Worm (Caenorhabditis elegans): ENCODE data around the gene W01D2.6.

ce11 chrII:14851483-14851882 lies 42.7 kb downstream of the W01D2.6 start, which contains the start of gene R05H10.1:
- TF ChIP-seq mdl-1 (tag; optimal IDR thresholded peaks at IDR 0.05) (no peak), ceh-82 (tag; optimal IDR thresholded peaks at IDR 0.05) (no peak), unc-39 (tag; optimal IDR thresholded peaks at IDR 0.05) (no peak), lin-11 (tag; optimal IDR thresholded peaks at IDR 0.05) (no peak), F13H6.1 (tag; optimal IDR thresholded peaks at IDR 0.05) (no peak), ama-1 (optimal IDR thresholded peaks at IDR 0.05) (no peak), aly-2 (tag; optimal IDR thresholded peaks at IDR 0.05) (no peak), nhr-77 (tag; optimal IDR thresholded peaks at IDR 0.05) (no peak), sma-3 (GFP tag; optimal IDR thresholded peaks at IDR 0.05) (no peak), unc-62 (GFP tag; optimal IDR thresholded peaks at IDR 0.05) (no peak), ztf-11 (tag; optimal IDR thresholded peaks at IDR 0.05) (no peak), peb-1 (tag; optimal IDR thresholded peaks at IDR 0.05) (no peak), egl-27 (tag; optimal IDR thresholded peaks at IDR 0.05) (no peak)

Measured in whole organism, L2 larva.